Worm (Caenorhabditis elegans) whole organism, mixed stage, embryonic: ENCODE data around the gene Y57G7A.6.

ENCODE experiments used
- M03D4.4 ChIP-seq: sonication (generic microtip); optimal IDR thresholded peaks from 2 replicates; lab custom pipeline; 2017; ENCODE audit warnings: mild to moderate bottlenecking, missing genetic modification characterization, missing compliant biosample characterization
- bed-3 ChIP-seq: fragments of 200-800 bp; sonication (Bioruptor generic); optimal IDR thresholded peaks from 3 replicates; lab custom pipeline; 2018; ENCODE audit warnings: mild to moderate bottlenecking, missing genetic modification characterization, moderate library complexity, missing compliant biosample characterization
- ceh-39 ChIP-seq: fragments of 150-350 bp; optimal IDR thresholded peaks from 2 replicates; lab custom pipeline; 2014; ENCODE audit warnings: missing biosample characterization, missing genetic modification characterization
- ces-1 ChIP-seq: fragments of 150-350 bp; optimal IDR thresholded peaks from 2 replicates; lab custom pipeline; 2014; ENCODE audit warnings: missing biosample characterization, missing genetic modification reagents, missing genetic modification characterization
- cnd-1 ChIP-seq: fragments of 200-800 bp; sonication (Bioruptor generic); optimal IDR thresholded peaks from 2 replicates; lab custom pipeline; 2018; ENCODE audit warnings: mild to moderate bottlenecking, missing genetic modification characterization, missing compliant biosample characterization
- drap-1 ChIP-seq: fragments of 200-800 bp; sonication (Bioruptor generic); optimal IDR thresholded peaks from 3 replicates; lab custom pipeline; 2018; ENCODE audit warnings: mild to moderate bottlenecking, missing genetic modification characterization, missing compliant biosample characterization
- elt-1 ChIP-seq: sonication (generic microtip); optimal IDR thresholded peaks from 2 replicates; lab custom pipeline; 2017; ENCODE audit warnings: missing genetic modification characterization, mild to moderate bottlenecking, missing compliant biosample characterization, antibody characterized with exemption, moderate library complexity, borderline replicate concordance; ENCODE audit not compliant: insufficient read depth
- elt-3 ChIP-seq: fragments of 150-350 bp; optimal IDR thresholded peaks from 2 replicates; lab custom pipeline; 2014; ENCODE audit warnings: missing biosample characterization, missing genetic modification characterization
- flh-1 ChIP-seq: fragments of 200-800 bp; sonication (Bioruptor generic); optimal IDR thresholded peaks from 2 replicates; lab custom pipeline; 2018; ENCODE audit warnings: mild to moderate bottlenecking, missing genetic modification characterization, moderate library complexity, missing compliant biosample characterization
- ham-2 ChIP-seq: fragments of 200-800 bp; sonication (Bioruptor generic); optimal IDR thresholded peaks from 2 replicates; lab custom pipeline; 2018; ENCODE audit warnings: mild to moderate bottlenecking, missing genetic modification characterization, missing compliant biosample characterization
- hlh-1 ChIP-seq: fragments of 150-350 bp; optimal IDR thresholded peaks from 2 replicates; lab custom pipeline; 2014; ENCODE audit warnings: missing biosample characterization, missing genetic modification reagents, missing genetic modification characterization
- lin-13 ChIP-seq: fragments of 150-350 bp; optimal IDR thresholded peaks from 2 replicates; lab custom pipeline; 2014; ENCODE audit warnings: missing biosample characterization, missing genetic modification characterization
- lin-32 ChIP-seq: fragments of 200-800 bp; sonication (Bioruptor generic); optimal IDR thresholded peaks from 2 replicates; lab custom pipeline; 2018; ENCODE audit warnings: mild to moderate bottlenecking, missing genetic modification characterization, missing compliant biosample characterization
- lsy-2 ChIP-seq: fragments of 150-350 bp; optimal IDR thresholded peaks from 2 replicates; lab custom pipeline; 2014; ENCODE audit warnings: missing biosample characterization, missing genetic modification characterization
- mab-5 ChIP-seq: fragments of 150-350 bp; optimal IDR thresholded peaks from 2 replicates; lab custom pipeline; 2014; ENCODE audit warnings: missing biosample characterization, missing genetic modification characterization
- mep-1 ChIP-seq: fragments of 150-350 bp; optimal IDR thresholded peaks from 2 replicates; lab custom pipeline; 2017; ENCODE audit warnings: missing biosample characterization, missing genetic modification reagents, missing genetic modification characterization, inconsistent platforms
- mls-2 ChIP-seq: sonication (generic microtip); optimal IDR thresholded peaks from 2 replicates; lab custom pipeline; 2016; ENCODE audit warnings: mild to moderate bottlenecking, missing genetic modification characterization, moderate library complexity, missing compliant biosample characterization
- nhr-12 ChIP-seq: fragments of 150-350 bp; optimal IDR thresholded peaks from 2 replicates; lab custom pipeline; 2014; ENCODE audit warnings: missing biosample characterization, missing genetic modification characterization
- nhr-2 ChIP-seq: fragments of 150-350 bp; optimal IDR thresholded peaks from 2 replicates; lab custom pipeline; 2014; ENCODE audit warnings: missing biosample characterization, missing genetic modification characterization
- nhr-237 ChIP-seq: fragments of 150-350 bp; optimal IDR thresholded peaks from 2 replicates; lab custom pipeline; 2014; ENCODE audit warnings: missing biosample characterization, missing genetic modification characterization
- nhr-28 ChIP-seq: fragments of 150-350 bp; optimal IDR thresholded peaks from 2 replicates; lab custom pipeline; 2014; ENCODE audit warnings: missing biosample characterization, missing genetic modification characterization
- nhr-76 ChIP-seq: sonication (generic microtip); optimal IDR thresholded peaks from 2 replicates; lab custom pipeline; 2017; ENCODE audit warnings: missing biosample characterization, missing genetic modification characterization
- pha-4 ChIP-seq: fragments of 150-350 bp; optimal IDR thresholded peaks from 2 replicates; lab custom pipeline; 2018; ENCODE audit warnings: missing biosample characterization, missing genetic modification reagents, missing genetic modification characterization
- sem-2 ChIP-seq: fragments of 200-800 bp; sonication (Bioruptor generic); optimal IDR thresholded peaks from 2 replicates; lab custom pipeline; 2018; ENCODE audit warnings: mild to moderate bottlenecking, missing genetic modification characterization, missing compliant biosample characterization
- snpc-4 ChIP-seq: fragments of 150-350 bp; optimal IDR thresholded peaks from 2 replicates; lab custom pipeline; 2014; ENCODE audit warnings: missing biosample characterization, missing genetic modification characterization
- sptf-1 ChIP-seq: sonication (generic microtip); optimal IDR thresholded peaks from 2 replicates; lab custom pipeline; 2017; ENCODE audit warnings: mild to moderate bottlenecking, missing genetic modification characterization, moderate library complexity, missing compliant biosample characterization
- tbx-8 ChIP-seq: fragments of 200-800 bp; sonication (Bioruptor generic); optimal IDR thresholded peaks from 2 replicates; lab custom pipeline; 2018; ENCODE audit warnings: mild to moderate bottlenecking, missing genetic modification characterization, moderate library complexity, missing compliant biosample characterization
- unc-120 ChIP-seq: sonication (generic microtip); optimal IDR thresholded peaks from 2 replicates; lab custom pipeline; 2017; ENCODE audit warnings: missing genetic modification characterization, missing compliant biosample characterization; ENCODE audit not compliant: poor library complexity, severe bottlenecking
- unc-39 ChIP-seq: fragments of 150-350 bp; optimal IDR thresholded peaks from 2 replicates; lab custom pipeline; 2014; ENCODE audit warnings: missing biosample characterization, missing genetic modification characterization
- unc-62 ChIP-seq: fragments of 150-350 bp; optimal IDR thresholded peaks from 2 replicates; lab custom pipeline; 2014; ENCODE audit warnings: missing biosample characterization, missing genetic modification reagents, missing genetic modification characterization
- zip-8 ChIP-seq: fragments of 150-350 bp; optimal IDR thresholded peaks from 2 replicates; lab custom pipeline; 2014; ENCODE audit warnings: missing biosample characterization, missing genetic modification characterization
- ztf-11 ChIP-seq: fragments of 150-350 bp; optimal IDR thresholded peaks from 2 replicates; lab custom pipeline; 2014; ENCODE audit warnings: missing biosample characterization, missing genetic modification characterization

Y57G7A.6 gene

ce11 chrII:1276778-1277177 is 8.6 kb downstream of the Y57G7A.6 start, which contains the start of gene Y57G7A.11:
Gene Y57G7A.11, minus strand, starts transcription at chrII:1276878.
- no peak for TF ChIP-seq unc-120 (tag; lab: Kevin White, UChicago)
- no peak for TF ChIP-seq lin-13 (tag; lab: Kevin White, UChicago)
- no peak for TF ChIP-seq lin-32

- no peak for TF ChIP-seq unc-39
- TF ChIP-seq nhr-2 (tag; lab: Kevin White, UChicago) = no peak
- TF ChIP-seq ces-1 = no peak
- no peak for TF ChIP-seq ceh-39
- TF ChIP-seq tbx-8 (GFP tag; lab: Kevin White, UChicago) = no peak
- TF ChIP-seq elt-3 (tag; lab: Kevin White, UChicago) = no peak
- TF ChIP-seq cnd-1 (tag; lab: Kevin White, UChicago) = no peak
- no peak for TF ChIP-seq unc-62 (GFP tag; lab: Kevin White, UChicago)
- TF ChIP-seq sptf-1 (tag; lab: Kevin White, UChicago) = no peak
- TF ChIP-seq lin-13 (tag; lab: Kevin White, UChicago) = no peak
- no peak for TF ChIP-seq zip-8 (tag; lab: Kevin White, UChicago)
- TF ChIP-seq drap-1 (GFP tag; lab: Kevin White, UChicago) = no peak
- TF ChIP-seq mls-2 (tag; lab: Kevin White, UChicago) = no peak
- no peak for TF ChIP-seq hlh-1 (tag; lab: Kevin White, UChicago)
- TF ChIP-seq mab-5 (tag; lab: Kevin White, UChicago) = no peak
These were observed 10.0 kb downstream of the Y57G7A.6 start, which contains the start of gene Y57G7A.5 for ce11 chrII:1275439-1275838. Gene Y57G7A.5, minus strand, starts transcription at chrII:1275539.

ce11 chrII:1271814-1272213 is 13.6 kb downstream of the Y57G7A.6 start, which contains the start of gene srw-66:
Gene srw-66, minus strand, starts transcription at chrII:1271914.
- TF ChIP-seq elt-1 = no peak
- TF ChIP-seq elt-3 (tag; lab: Kevin White, UChicago) = no peak
- TF ChIP-seq nhr-237 (tag; lab: Kevin White, UChicago) = no peak
- no peak for TF ChIP-seq nhr-2 (tag; lab: Kevin White, UChicago)
- no peak for TF ChIP-seq mep-1
- no peak for TF ChIP-seq snpc-4 (tag; lab: Kevin White, UChicago)
- TF ChIP-seq nhr-76 (tag; lab: Kevin White, UChicago) = no peak
- TF ChIP-seq bed-3 (GFP tag; lab: Kevin White, UChicago) = no peak
- no peak for TF ChIP-seq ztf-11 (tag; lab: Kevin White, UChicago)
- TF ChIP-seq ceh-39 = no peak
- no peak for TF ChIP-seq nhr-28 (tag; lab: Kevin White, UChicago)
- TF ChIP-seq lsy-2 = no peak
- TF ChIP-seq M03D4.4 (tag; lab: Kevin White, UChicago) = no peak
- no peak for TF ChIP-seq ham-2 (GFP tag; lab: Kevin White, UChicago)
- no peak for TF ChIP-seq lin-13 (tag; lab: Kevin White, UChicago)
- no peak for TF ChIP-seq flh-1
- TF ChIP-seq, all 35 proteins: peak for 0

- TF ChIP-seq hlh-1 (tag; lab: Kevin White, UChicago) = no peak
- no peak for TF ChIP-seq nhr-28 (tag; lab: Kevin White, UChicago)
- no peak for TF ChIP-seq bed-3 (GFP tag; lab: Kevin White, UChicago)
- TF ChIP-seq nhr-12 (tag; lab: Kevin White, UChicago) = no peak
- TF ChIP-seq drap-1 (GFP tag; lab: Kevin White, UChicago) = no peak
- no peak for TF ChIP-seq sem-2 (GFP tag; lab: Kevin White, UChicago)
- TF ChIP-seq tbx-8 (GFP tag; lab: Kevin White, UChicago) = no peak
- TF ChIP-seq ham-2 (GFP tag; lab: Kevin White, UChicago) = no peak
- no peak for TF ChIP-seq lin-32
- TF ChIP-seq, all 35 proteins: peak for 0
These were observed 18.6 kb downstream of the Y57G7A.6 start, which contains the start of gene oac-30 for ce11 chrII:1266790-1267189. Gene oac-30, minus strand, starts transcription at chrII:1266890.

ce11 chrII:1258634-1259033 is 26.8 kb downstream of the Y57G7A.6 start, which contains the start of gene clpr-2:
Gene clpr-2, plus strand, starts transcription at chrII:1258934.
- no peak for TF ChIP-seq ham-2 (GFP tag; lab: Kevin White, UChicago)
- TF ChIP-seq zip-8 (tag; lab: Kevin White, UChicago) = no peak
- no peak for TF ChIP-seq snpc-4 (tag; lab: Kevin White, UChicago)
- no peak for TF ChIP-seq mep-1
- TF ChIP-seq mab-5 (tag; lab: Kevin White, UChicago) = no peak
- no peak for TF ChIP-seq elt-1
- no peak for TF ChIP-seq pha-4
- TF ChIP-seq cnd-1 (tag; lab: Kevin White, UChicago) = no peak
